Worm (Caenorhabditis elegans) whole organism, mixed stage, embryonic: ENCODE data around the gene Y69E1A.1.

Source experiments
- lin-13 ChIP-seq: fragments of 150-350 bp; optimal IDR thresholded peaks from 2 replicates; lab custom pipeline; 2014; ENCODE audit warnings: missing biosample characterization, missing genetic modification characterization
- mab-5 ChIP-seq: fragments of 150-350 bp; optimal IDR thresholded peaks from 2 replicates; lab custom pipeline; 2014; ENCODE audit warnings: missing biosample characterization, missing genetic modification characterization
- nhr-237 ChIP-seq: fragments of 150-350 bp; optimal IDR thresholded peaks from 2 replicates; lab custom pipeline; 2014; ENCODE audit warnings: missing biosample characterization, missing genetic modification characterization
- snpc-4 ChIP-seq: fragments of 150-350 bp; optimal IDR thresholded peaks from 2 replicates; lab custom pipeline; 2014; ENCODE audit warnings: missing biosample characterization, missing genetic modification characterization
- unc-62 ChIP-seq: fragments of 150-350 bp; optimal IDR thresholded peaks from 2 replicates; lab custom pipeline; 2014; ENCODE audit warnings: missing biosample characterization, missing genetic modification reagents, missing genetic modification characterization
- ztf-11 ChIP-seq: fragments of 150-350 bp; optimal IDR thresholded peaks from 2 replicates; lab custom pipeline; 2014; ENCODE audit warnings: missing biosample characterization, missing genetic modification characterization

- TF ChIP-seq nhr-237 (tag; lab: Kevin White, UChicago): no peak
- no peak for TF ChIP-seq unc-62 (GFP tag; lab: Kevin White, UChicago)
- TF ChIP-seq mab-5: no peak
- no peak for TF ChIP-seq lin-13 (tag; lab: Kevin White, UChicago)
- no peak for TF ChIP-seq snpc-4 (tag; lab: Kevin White, UChicago)
- no peak for TF ChIP-seq ztf-11 (tag; lab: Kevin White, UChicago)
Measured at ce11 chrIV:10985568-10986035, 36.9 kb upstream of the Y69E1A.1 start, which contains the start of gene cyb-2.1.
